Worm (Caenorhabditis elegans) whole organism, early embryonic: ENCODE data around the gene C28H8.8.

Source experiments
- B0310.2 ChIP-seq: sonication (generic microtip); optimal IDR thresholded peaks from 2 replicates; lab custom pipeline; 2016; ENCODE audit warnings: mild to moderate bottlenecking, missing genetic modification characterization, missing compliant biosample characterization
- F13C5.2 ChIP-seq: sonication (generic microtip); optimal IDR thresholded peaks from 2 replicates; lab custom pipeline; 2017; ENCODE audit warnings: mild to moderate bottlenecking, missing genetic modification characterization, inconsistent platforms, missing compliant biosample characterization
- aly-1 ChIP-seq: sonication (generic microtip); optimal IDR thresholded peaks from 2 replicates; lab custom pipeline; 2016; ENCODE audit warnings: missing genetic modification characterization, missing compliant biosample characterization
- ama-1 ChIP-seq: fragments of 150-350 bp; optimal IDR thresholded peaks from 2 replicates; lab custom pipeline; 2014
- ceh-13 ChIP-seq: fragments of 200-800 bp; sonication (Bioruptor generic); optimal IDR thresholded peaks from 2 replicates; lab custom pipeline; 2018; ENCODE audit warnings: mild to moderate bottlenecking, missing genetic modification characterization, missing compliant biosample characterization
- ceh-36 ChIP-seq: sonication (generic microtip); optimal IDR thresholded peaks from 2 replicates; lab custom pipeline; 2016; ENCODE audit warnings: missing genetic modification characterization, inconsistent platforms, missing compliant biosample characterization
- ets-7 ChIP-seq: sonication (generic microtip); optimal IDR thresholded peaks from 2 replicates; lab custom pipeline; 2016; ENCODE audit warnings: missing genotype, missing genetic modification characterization, missing compliant biosample characterization
- flt-1 ChIP-seq: fragments of 200-800 bp; sonication (Bioruptor generic); IDR thresholded peaks from 2 replicates; pipeline ENCODE4 v1.3.6; 2022; ENCODE audit warnings: missing genetic modification characterization, missing compliant biosample characterization
- hmbx-1 ChIP-seq: sonication (generic microtip); optimal IDR thresholded peaks from 2 replicates; lab custom pipeline; 2016; ENCODE audit warnings: mild to moderate bottlenecking, missing genetic modification characterization, missing compliant biosample characterization
- hmg-4 ChIP-seq: fragments of 200-800 bp; sonication (Bioruptor generic); optimal IDR thresholded peaks from 2 replicates; lab custom pipeline; 2018; ENCODE audit warnings: mild to moderate bottlenecking, missing genetic modification characterization, missing compliant biosample characterization
- hnd-1 ChIP-seq: sonication (generic microtip); optimal IDR thresholded peaks from 2 replicates; lab custom pipeline; 2016; ENCODE audit warnings: missing genetic modification characterization, missing compliant biosample characterization
- pes-1 ChIP-seq: fragments of 200-800 bp; sonication (Bioruptor generic); IDR thresholded peaks from 2 replicates; pipeline ENCODE4 v1.3.6; 2022; ENCODE audit warnings: missing genetic modification reagents, missing genetic modification characterization, missing compliant biosample characterization
- scrt-1 ChIP-seq: fragments of 200-800 bp; sonication (Bioruptor generic); IDR thresholded peaks from 2 replicates; pipeline ENCODE4 v1.3.6; 2022; ENCODE audit warnings: missing genetic modification characterization, missing compliant biosample characterization
- sea-1 ChIP-seq: fragments of 200-800 bp; sonication (Bioruptor generic); conservative IDR thresholded peaks from 2 replicates; pipeline ENCODE4 v1.3.6; 2022; ENCODE audit warnings: missing genetic modification characterization, missing compliant biosample characterization
- tbx-11 ChIP-seq: fragments of 200-800 bp; sonication (Bioruptor generic); IDR thresholded peaks from 2 replicates; pipeline ENCODE4 v1.3.6; 2022; ENCODE audit warnings: missing genetic modification characterization, missing compliant biosample characterization
- tbx-37 ChIP-seq: fragments of 200-800 bp; sonication (Bioruptor generic); conservative IDR thresholded peaks from 2 replicates; pipeline ENCODE4 v1.3.6; 2022; ENCODE audit warnings: missing genetic modification reagents, missing genetic modification characterization, missing compliant biosample characterization
- tra-4 ChIP-seq: sonication (generic microtip); optimal IDR thresholded peaks from 2 replicates; lab custom pipeline; 2017; ENCODE audit warnings: missing genetic modification characterization, missing compliant biosample characterization

The C28H8.8 gene

ce11 chrIII:5925724-5926123 is 37.1 kb upstream of the C28H8.8 start, which contains the start of the genes dnc-2 and bcl-7:
dnc-2 (minus strand) TSS chrIII:5925756.
bcl-7 (plus strand) TSS chrIII:5926086.
- TF ChIP-seq tra-4 (tag; lab: Kevin White, UChicago), result no peak
- no peak for TF ChIP-seq flt-1
- TF ChIP-seq F13C5.2, result no peak

- TF ChIP-seq ets-7 (tag; lab: Kevin White, UChicago) (no peak), F13C5.2 (no peak), aly-1 (tag; lab: Kevin White, UChicago) (no peak), tbx-37 (GFP tag; lab: Robert Waterston, UW) (no peak), tra-4 (tag; lab: Kevin White, UChicago) (no peak), hmbx-1 (tag; lab: Kevin White, UChicago) (no peak), hmg-4 (GFP tag; lab: Kevin White, UChicago) (no peak), pes-1 (GFP tag; lab: Robert Waterston, UW) (no peak), ama-1 (lab: Kevin White, UChicago) (no peak), scrt-1 (GFP tag; lab: Robert Waterston, UW) (no peak), tbx-11 (GFP tag; lab: Robert Waterston, UW) (no peak), flt-1 (no peak)
Measured at ce11 chrIII:5922236-5922635, 33.7 kb upstream of the C28H8.8 start.

DNA sequence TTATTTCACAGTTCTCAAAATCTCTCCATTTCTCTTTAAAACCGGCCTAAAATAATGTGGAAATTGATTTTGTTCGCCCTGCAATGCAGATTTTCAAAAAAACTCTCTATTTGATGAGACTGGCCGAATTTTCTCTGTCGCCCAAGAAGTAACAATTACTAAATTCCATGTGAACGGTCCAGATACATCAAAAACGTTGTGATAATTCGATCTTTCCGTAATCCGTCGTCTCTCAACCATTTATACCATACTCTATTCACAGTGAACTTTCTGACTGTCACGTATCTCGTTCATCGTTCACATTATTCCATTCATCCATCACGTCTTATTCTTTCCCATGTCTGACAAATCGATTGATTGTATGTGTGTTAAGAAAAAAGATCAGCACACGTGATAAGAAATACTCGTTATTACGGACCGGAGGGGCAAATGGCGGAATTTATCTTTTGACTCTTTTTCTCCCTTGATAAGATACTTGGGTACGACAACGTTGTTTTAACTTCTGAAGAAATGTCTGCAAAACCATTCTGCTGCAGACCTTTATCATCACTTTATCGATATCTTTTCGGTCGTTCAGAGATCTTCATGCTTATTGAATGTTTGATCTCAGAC is 32.6 kb upstream of the C28H8.8 start:
- TF ChIP-seq hmbx-1 (tag; lab: Kevin White, UChicago) (no peak), pes-1 (GFP tag; lab: Robert Waterston, UW) (no peak), tra-4 (tag; lab: Kevin White, UChicago) (no peak), B0310.2 (tag; lab: Kevin White, UChicago) (no peak), tbx-11 (GFP tag; lab: Robert Waterston, UW) (no peak), sea-1 (GFP tag; lab: Robert Waterston, UW) (no peak)

ce11 chrIII:5919799-5920387 is 31.3 kb upstream of the C28H8.8 start, which contains the start of the genes tdo-2 and C28H8.2:
tdo-2 (minus strand) TSS chrIII:5919955.
C28H8.2 (plus strand) TSS chrIII:5920322.
- TF ChIP-seq hnd-1, result no peak
- TF ChIP-seq ceh-13 (GFP tag; lab: Kevin White, UChicago), result no peak
- TF ChIP-seq sea-1 (GFP tag; lab: Robert Waterston, UW), result no peak

DNA sequence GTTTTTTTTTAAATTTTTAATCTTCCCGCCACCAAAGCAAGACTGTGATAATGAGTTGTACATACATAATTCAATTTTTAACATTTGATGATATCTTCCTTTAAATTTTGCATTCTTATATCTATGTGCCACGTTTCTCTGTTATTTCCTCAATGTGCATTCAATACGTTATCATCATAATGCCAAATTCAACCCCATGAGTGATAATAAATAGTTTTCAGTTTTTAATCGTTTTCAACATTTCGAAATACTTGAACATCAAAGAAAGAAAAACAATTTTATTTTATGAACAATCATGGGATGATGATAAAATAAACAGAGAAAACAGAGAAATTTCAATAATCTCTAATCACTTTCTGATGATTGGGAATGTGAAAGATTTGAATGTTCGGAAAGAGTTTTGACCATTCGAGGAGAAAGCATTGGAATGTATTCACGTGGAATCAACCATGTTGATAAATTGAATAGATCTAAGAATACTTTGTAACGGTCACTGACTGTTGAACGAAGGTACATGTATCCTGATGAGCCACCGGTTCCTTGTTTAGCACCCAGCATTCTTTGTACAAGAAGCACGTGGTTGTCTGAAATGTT is 28.9 kb upstream of the C28H8.8 start:
- TF ChIP-seq F13C5.2 (no peak), tra-4 (tag; lab: Kevin White, UChicago) (no peak), scrt-1 (GFP tag; lab: Robert Waterston, UW) (no peak), hmg-4 (GFP tag; lab: Kevin White, UChicago) (no peak), tbx-37 (GFP tag; lab: Robert Waterston, UW) (no peak), aly-1 (tag; lab: Kevin White, UChicago) (no peak), ets-7 (tag; lab: Kevin White, UChicago) (no peak), sea-1 (GFP tag; lab: Robert Waterston, UW) (no peak), ama-1 (lab: Kevin White, UChicago) (no peak), B0310.2 (tag; lab: Kevin White, UChicago) (no peak), tbx-11 (GFP tag; lab: Robert Waterston, UW) (no peak), hmbx-1 (tag; lab: Kevin White, UChicago) (no peak), ceh-36 (no peak), flt-1 (no peak), pes-1 (GFP tag; lab: Robert Waterston, UW) (no peak), ceh-13 (GFP tag; lab: Kevin White, UChicago) (no peak), hnd-1 (no peak)

- no peak for TF ChIP-seq scrt-1 (GFP tag; lab: Robert Waterston, UW)
- TF ChIP-seq ama-1 (lab: Kevin White, UChicago), result no peak
- TF ChIP-seq B0310.2 (tag; lab: Kevin White, UChicago), result no peak
- TF ChIP-seq pes-1 (GFP tag; lab: Robert Waterston, UW), result no peak
- TF ChIP-seq ets-7 (tag; lab: Kevin White, UChicago), result no peak
Measured at ce11 chrIII:5915926-5916325, 27.4 kb upstream of the C28H8.8 start.

DNA sequence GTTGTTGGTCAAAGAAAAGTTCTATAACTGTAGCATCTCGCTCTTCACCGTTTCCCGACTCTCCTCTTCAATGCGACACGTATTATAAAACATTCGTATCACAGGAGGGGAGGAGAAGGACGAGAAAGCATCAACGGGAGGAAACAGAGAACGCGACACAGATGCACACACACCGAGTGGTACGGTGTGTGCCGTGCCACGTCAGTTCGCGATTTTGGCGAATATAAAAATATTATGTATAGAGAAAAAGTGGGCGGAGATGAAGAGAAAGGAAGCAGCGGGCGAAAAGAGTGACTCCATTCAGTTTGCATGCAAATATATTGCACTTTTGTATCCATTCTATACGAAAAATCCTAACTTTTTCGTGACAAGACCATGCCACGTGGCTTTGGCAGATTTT is 26.1 kb upstream of the C28H8.8 start:
- TF ChIP-seq aly-1 (tag; lab: Kevin White, UChicago) (peak; percentile 23), scrt-1 (GFP tag; lab: Robert Waterston, UW) (no peak)

DNA sequence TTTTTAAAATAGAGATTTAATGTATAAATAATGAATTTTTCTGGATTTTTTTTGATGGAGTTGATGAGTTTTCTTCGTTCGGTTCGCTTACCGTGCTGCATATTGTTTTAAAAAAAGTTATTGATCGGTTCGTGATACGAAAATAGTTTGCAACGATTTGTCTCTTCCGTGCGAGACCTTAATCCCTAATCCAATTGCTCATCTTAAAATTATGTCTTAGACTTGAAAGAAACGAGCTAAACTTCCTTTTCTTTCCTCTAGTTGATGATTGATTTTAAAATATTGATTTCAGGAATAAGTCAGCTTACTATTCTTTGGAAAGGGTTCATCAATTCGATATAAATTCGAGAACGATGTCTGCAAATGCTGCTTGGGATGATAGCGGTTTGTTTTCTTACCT is 19.8 kb upstream of the C28H8.8 start, which contains the start of gene C28H8.3:
Gene C28H8.3, plus strand, starts transcription at position 293 of the 400 bp plus-strand sequence.
- no peak for TF ChIP-seq hmg-4 (GFP tag; lab: Kevin White, UChicago)
- TF ChIP-seq scrt-1 (GFP tag; lab: Robert Waterston, UW), result no peak
- no peak for TF ChIP-seq ets-7 (tag; lab: Kevin White, UChicago)
- TF ChIP-seq hnd-1, result no peak
- TF ChIP-seq sea-1 (GFP tag; lab: Robert Waterston, UW), result no peak
- TF ChIP-seq aly-1 (tag; lab: Kevin White, UChicago), result no peak
- TF ChIP-seq ceh-13 (GFP tag; lab: Kevin White, UChicago), result no peak
- no peak for TF ChIP-seq pes-1 (GFP tag; lab: Robert Waterston, UW)
- no peak for TF ChIP-seq tra-4 (tag; lab: Kevin White, UChicago)
- no peak for TF ChIP-seq flt-1
- TF ChIP-seq tbx-11 (GFP tag; lab: Robert Waterston, UW), result no peak
- no peak for TF ChIP-seq B0310.2 (tag; lab: Kevin White, UChicago)
- TF ChIP-seq F13C5.2, result no peak
- TF ChIP-seq ceh-36, result no peak
